Worm (Caenorhabditis elegans) whole organism, L1 larva: Measurements from ENCODE around the gene F28D1.6.
A peak's percentile ranks its signal among the peaks of the same experiment; 100 is the strongest.

ENCODE experiments used
- C04F5.9 ChIP-seq: sonication (generic microtip); optimal IDR thresholded peaks from 2 replicates; lab custom pipeline; 2016; ENCODE audit warnings: missing genetic modification characterization, missing compliant biosample characterization
- aly-2 ChIP-seq: fragments of 150-350 bp; optimal IDR thresholded peaks from 2 replicates; lab custom pipeline; 2014; ENCODE audit warnings: missing biosample characterization, missing genetic modification characterization
- blmp-1 ChIP-seq: fragments of 150-350 bp; optimal IDR thresholded peaks from 2 replicates; lab custom pipeline; 2014; ENCODE audit warnings: missing biosample characterization, missing genetic modification characterization
- ceh-8 ChIP-seq: fragments of 200-800 bp; sonication (Bioruptor generic); optimal IDR thresholded peaks from 2 replicates; lab custom pipeline; 2018; ENCODE audit warnings: mild to moderate bottlenecking, missing genetic modification characterization, moderate library complexity, missing compliant biosample characterization
- ceh-88 ChIP-seq: fragments of 200-800 bp; sonication (Bioruptor generic); IDR thresholded peaks from 2 replicates; pipeline ENCODE4 v1.3.6; 2022; ENCODE audit warnings: missing genetic modification characterization, missing compliant biosample characterization
- dpl-1 ChIP-seq, 3 experiments: fragments of 150-350 bp in 2 of 3; sonication (generic microtip) in 1 of 3; optimal IDR thresholded peaks; 2 replicates each; lab custom pipeline; 2014 to 2017; ENCODE audit warnings: missing biosample characterization in 3 of 3, missing genetic modification characterization in 3 of 3, missing genetic modification reagents in 3 of 3
- efl-1 ChIP-seq, 4 experiments: fragments of 150-350 bp; optimal IDR thresholded peaks in 3 of 4; peaks in 1 of 4; 1 replicate in 1 of 4; 2 replicates in 3 of 4; lab custom pipeline; 2014; ENCODE audit warnings: missing biosample characterization in 2 of 4, missing genetic modification characterization in 2 of 4, missing genetic modification reagents in 2 of 4
- efl-3 ChIP-seq: fragments of 200-800 bp; sonication (Bioruptor generic); optimal IDR thresholded peaks from 2 replicates; lab custom pipeline; 2018; ENCODE audit warnings: mild to moderate bottlenecking, missing genetic modification characterization, missing compliant biosample characterization
- egl-13 ChIP-seq: sonication (generic microtip); optimal IDR thresholded peaks from 2 replicates; lab custom pipeline; 2016; ENCODE audit warnings: missing genotype, missing genetic modification reagents, missing genetic modification characterization, missing compliant biosample characterization
- ets-5 ChIP-seq: fragments of 200-800 bp; sonication (Bioruptor generic); IDR thresholded peaks from 2 replicates; pipeline ENCODE4 v1.3.6; 2022; ENCODE audit warnings: missing genetic modification characterization, missing compliant biosample characterization
- fkh-10 ChIP-seq: sonication (generic microtip); optimal IDR thresholded peaks from 2 replicates; lab custom pipeline; 2017; ENCODE audit warnings: missing biosample characterization, missing genetic modification reagents, missing genetic modification characterization
- fos-1 ChIP-seq: fragments of 150-350 bp; optimal IDR thresholded peaks from 2 replicates; lab custom pipeline; 2014; ENCODE audit warnings: missing biosample characterization, missing genetic modification characterization
- grh-1 ChIP-seq: fragments of 200-800 bp; sonication (Bioruptor generic); IDR thresholded peaks from 2 replicates; pipeline ENCODE4 v1.3.6; 2022; ENCODE audit warnings: missing genetic modification reagents, missing genetic modification characterization, missing compliant biosample characterization
- hlh-17 ChIP-seq: fragments of 200-800 bp; sonication (Bioruptor generic); optimal IDR thresholded peaks from 2 replicates; lab custom pipeline; 2018; ENCODE audit warnings: missing genetic modification characterization, mild to moderate bottlenecking, missing compliant biosample characterization, moderate library complexity, borderline replicate concordance
- hlh-4 ChIP-seq: sonication (generic microtip); optimal IDR thresholded peaks from 2 replicates; lab custom pipeline; 2016; ENCODE audit warnings: mild to moderate bottlenecking, missing genetic modification characterization, missing compliant biosample characterization
- hpl-2 ChIP-seq: fragments of 150-350 bp; optimal IDR thresholded peaks from 2 replicates; lab custom pipeline; 2014; ENCODE audit warnings: missing biosample characterization, missing genetic modification reagents, missing genetic modification characterization
- irx-1 ChIP-seq: sonication (generic microtip); optimal IDR thresholded peaks from 2 replicates; lab custom pipeline; 2016; ENCODE audit warnings: missing genetic modification characterization, missing compliant biosample characterization
- lin-14 ChIP-seq: fragments of 200-800 bp; sonication (Bioruptor generic); optimal IDR thresholded peaks from 2 replicates; lab custom pipeline; 2018; ENCODE audit warnings: mild to moderate bottlenecking, missing genetic modification characterization, moderate library complexity, missing compliant biosample characterization
- lin-15B ChIP-seq: fragments of 150-350 bp; sonication (generic microtip); optimal IDR thresholded peaks from 3 replicates; lab custom pipeline; 2014; ENCODE audit warnings: missing biosample characterization, missing genetic modification characterization
- lin-35 ChIP-seq, 2 experiments: fragments of 150-350 bp; optimal IDR thresholded peaks; 2 replicates each; lab custom pipeline; 2014; ENCODE audit warnings: missing biosample characterization in 2 of 2, missing genetic modification characterization in 2 of 2, missing genetic modification reagents in 2 of 2
- lsy-2 ChIP-seq, 2 experiments: fragments of 150-350 bp; optimal IDR thresholded peaks; 2 replicates each; lab custom pipeline; 2014; ENCODE audit warnings: missing biosample characterization in 2 of 2, missing genetic modification characterization in 2 of 2
- mab-9 ChIP-seq: fragments of 200-800 bp; sonication (Bioruptor generic); IDR thresholded peaks from 2 replicates; pipeline ENCODE4 v1.3.6; 2022; ENCODE audit warnings: missing genetic modification reagents, missing genetic modification characterization, missing compliant biosample characterization
- mef-2 ChIP-seq: fragments of 150-350 bp; optimal IDR thresholded peaks from 2 replicates; lab custom pipeline; 2014; ENCODE audit warnings: missing biosample characterization, missing genetic modification characterization
- nhr-11 ChIP-seq: fragments of 150-350 bp; optimal IDR thresholded peaks from 2 replicates; lab custom pipeline; 2014; ENCODE audit warnings: missing biosample characterization, missing genetic modification characterization
- nhr-28 ChIP-seq: fragments of 150-350 bp; optimal IDR thresholded peaks from 2 replicates; lab custom pipeline; 2014; ENCODE audit warnings: missing biosample characterization, missing genetic modification characterization
- nhr-47 ChIP-seq: sonication (generic microtip); optimal IDR thresholded peaks from 2 replicates; lab custom pipeline; 2016; ENCODE audit warnings: mild to moderate bottlenecking, missing genetic modification characterization, moderate library complexity, missing compliant biosample characterization
- nhr-71 ChIP-seq: sonication (generic microtip); optimal IDR thresholded peaks from 2 replicates; lab custom pipeline; 2016; ENCODE audit warnings: mild to moderate bottlenecking, missing genetic modification characterization, moderate library complexity, missing compliant biosample characterization
- nhr-77 ChIP-seq: fragments of 150-350 bp; optimal IDR thresholded peaks from 2 replicates; lab custom pipeline; 2014; ENCODE audit warnings: missing biosample characterization, missing genetic modification characterization
- nhr-85 ChIP-seq: sonication (generic microtip); peaks from one replicate; lab custom pipeline; 2016; ENCODE audit warnings: missing genetic modification characterization, inconsistent platforms, missing compliant biosample characterization
- nhr-90 ChIP-seq: sonication (generic microtip); optimal IDR thresholded peaks from 2 replicates; lab custom pipeline; 2016; ENCODE audit warnings: mild to moderate bottlenecking, missing genetic modification characterization, missing compliant biosample characterization; ENCODE audit not compliant: poor library complexity
- rnt-1 ChIP-seq: sonication (generic microtip); optimal IDR thresholded peaks from 2 replicates; lab custom pipeline; 2016; ENCODE audit warnings: mild to moderate bottlenecking, missing genetic modification characterization, moderate library complexity, missing compliant biosample characterization
- snu-23 ChIP-seq: sonication (generic microtip); optimal IDR thresholded peaks from 2 replicates; lab custom pipeline; 2016; ENCODE audit warnings: missing genetic modification characterization, missing compliant biosample characterization
- unc-30 ChIP-seq: sonication (generic microtip); optimal IDR thresholded peaks from 2 replicates; lab custom pipeline; 2017; ENCODE audit warnings: missing biosample characterization, missing genetic modification characterization
- unc-86 ChIP-seq: sonication (generic microtip); optimal IDR thresholded peaks from 2 replicates; lab custom pipeline; 2016; ENCODE audit warnings: missing genetic modification characterization, missing compliant biosample characterization
- ztf-11 ChIP-seq, 2 experiments: sonication (generic microtip); optimal IDR thresholded peaks; 2 replicates each; lab custom pipeline; 2016 to 2017; ENCODE audit warnings: missing genetic modification characterization in 2 of 2, missing biosample characterization in 1 of 2, missing compliant biosample characterization in 1 of 2
- ztf-4 ChIP-seq: fragments of 150-350 bp; optimal IDR thresholded peaks from 2 replicates; lab custom pipeline; 2014; ENCODE audit warnings: missing biosample characterization, missing genetic modification characterization

Gene F28D1.6

DNA sequence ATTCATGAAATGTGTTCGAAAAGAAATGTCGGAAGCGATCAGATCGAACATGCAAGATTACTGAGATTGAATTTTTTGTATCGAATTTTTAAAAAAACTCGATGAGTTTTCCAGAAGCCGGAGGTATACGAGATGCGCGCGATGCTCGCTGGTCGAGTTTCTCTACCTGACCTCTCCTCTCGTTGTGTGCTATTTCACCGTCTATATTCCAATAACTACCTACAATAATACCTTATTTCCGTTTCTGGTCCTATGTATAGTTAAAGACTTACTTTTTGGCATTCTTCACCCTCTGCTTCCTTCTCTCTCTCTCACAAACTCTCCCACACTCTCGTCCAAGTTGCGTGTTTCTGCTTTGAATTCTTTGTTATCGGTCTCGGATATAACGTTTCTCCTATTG, 13.6 kb downstream of the F28D1.6 start:
- TF ChIP-seq snu-23 (GFP tag; lab: Kevin White, UChicago) (no peak), aly-2 (no peak), ztf-11 (tag; optimal IDR thresholded peaks at IDR 0.05; lab: Kevin White, UChicago) (no peak), ceh-8 (no peak), nhr-85 (tag; lab: Kevin White, UChicago) (no peak), mab-9 (GFP tag; lab: Robert Waterston, UW) (no peak), efl-1 (optimal IDR thresholded peaks at IDR 0.05; lab: Kevin White, UChicago) (no peak), efl-1 (GFP tag; optimal IDR thresholded peaks at IDR 0.05 in 1 of 2; lab: Kevin White, UChicago) (no peak), nhr-28 (no peak), rnt-1 (no peak), fkh-10 (no peak), nhr-11 (no peak), nhr-71 (tag; lab: Kevin White, UChicago) (no peak), egl-13 (no peak), unc-30 (tag; lab: Kevin White, UChicago) (no peak)
- TF ChIP-seq, all 84 proteins: peak for 0

DNA sequence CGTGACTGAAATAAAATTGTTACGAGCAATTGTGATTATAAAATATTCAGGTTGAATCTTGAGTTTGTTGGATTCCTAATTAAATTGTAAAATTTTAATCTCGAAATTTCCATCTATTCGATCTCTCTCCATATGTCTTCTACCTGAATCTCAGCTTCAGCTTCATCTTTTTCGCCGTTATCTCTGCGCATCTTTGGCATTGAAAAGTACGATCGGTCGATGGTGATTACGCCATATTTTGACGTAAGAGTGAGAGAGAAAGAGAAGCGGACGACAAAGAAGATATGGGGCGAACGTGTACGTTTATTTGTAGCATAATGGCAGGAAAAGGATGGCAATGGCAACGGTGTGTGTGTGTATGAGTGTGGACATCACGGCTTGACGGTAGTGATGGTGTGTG, 18.4 kb downstream of the F28D1.6 start:
- TF ChIP-seq grh-1, result no peak
- TF ChIP-seq blmp-1 (tag; lab: Kevin White, UChicago), result peak; percentile 11

- TF ChIP-seq efl-1 (optimal IDR thresholded peaks at IDR 0.05; lab: Kevin White, UChicago), result no peak
- TF ChIP-seq efl-1 (GFP tag; optimal IDR thresholded peaks at IDR 0.05 in 1 of 2; lab: Kevin White, UChicago), result peak in 1 of 2 experiments; percentile 90
- no peak for TF ChIP-seq efl-3 (GFP tag; lab: Kevin White, UChicago)
- peak; percentile 15 for TF ChIP-seq lin-14 (GFP tag; lab: Kevin White, UChicago)
Measured at ce11 chrIV:12364964-12365363, 20.0 kb downstream of the F28D1.6 start.

DNA sequence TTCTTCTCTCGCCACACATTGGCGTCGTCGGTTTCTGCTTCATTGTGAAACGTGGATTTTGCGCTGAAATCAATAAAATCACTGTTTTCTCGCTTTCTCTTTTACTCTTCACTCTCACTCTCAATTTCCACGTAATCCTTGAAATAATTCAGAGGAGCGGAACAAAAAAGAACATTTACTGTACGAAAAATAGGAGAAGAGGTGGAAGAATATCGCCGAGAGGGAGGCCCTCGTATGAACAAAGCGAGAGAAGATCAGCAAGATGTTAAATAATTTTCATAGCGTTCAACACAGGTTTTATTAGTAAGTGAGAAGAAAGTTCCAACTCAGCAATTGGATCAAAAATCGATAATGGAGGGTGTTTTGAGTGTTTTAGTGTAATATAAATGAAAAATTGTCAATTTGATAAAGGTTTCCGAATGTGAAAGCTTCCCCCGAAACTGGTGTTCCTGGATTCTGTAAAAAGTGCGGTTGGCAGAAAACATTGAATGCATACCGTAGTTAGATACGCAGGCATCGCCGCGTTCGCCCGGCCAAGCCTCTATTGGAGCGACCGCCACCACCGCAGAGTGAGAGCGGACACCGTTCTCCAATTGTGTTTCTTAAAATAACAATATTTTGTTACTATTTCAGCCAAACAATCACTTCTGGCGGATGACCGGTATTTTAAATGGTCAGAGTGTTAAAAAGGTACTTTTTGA, 23.4 kb downstream of the F28D1.6 start, which contains the start of the genes ccr-4 and ZC518.8:
Gene ccr-4, plus strand, starts transcription at position 151 of the 701 bp plus-strand sequence.
Gene ZC518.8, minus strand, starts transcription at position 517 of the 701 bp plus-strand sequence.
- no peak for TF ChIP-seq nhr-28
- TF ChIP-seq ceh-88 (GFP tag; lab: Robert Waterston, UW), result no peak
- no peak for TF ChIP-seq efl-3 (GFP tag; lab: Kevin White, UChicago)
- TF ChIP-seq ets-5, result no peak
- TF ChIP-seq hpl-2 (GFP tag; lab: Kevin White, UChicago), result no peak
- no peak for TF ChIP-seq nhr-47
- no peak for TF ChIP-seq mab-9 (GFP tag; lab: Robert Waterston, UW)
- TF ChIP-seq nhr-77 (tag; lab: Kevin White, UChicago), result no peak
- no peak for TF ChIP-seq lin-35 (GFP tag; optimal IDR thresholded peaks at IDR 0.05; lab: Kevin White, UChicago)
- TF ChIP-seq dpl-1 (GFP tag; optimal IDR thresholded peaks at IDR 0.05; lab: Kevin White, UChicago), result peak in 1 of 3 experiments; percentile 9
- peak; percentile 22 for TF ChIP-seq blmp-1 (tag; lab: Kevin White, UChicago)
- TF ChIP-seq ztf-4 (tag; lab: Kevin White, UChicago), result no peak
- TF ChIP-seq irx-1, result no peak
- TF ChIP-seq hlh-4 (tag; lab: Kevin White, UChicago), result no peak
- TF ChIP-seq snu-23 (GFP tag; lab: Kevin White, UChicago), result no peak
- no peak for TF ChIP-seq lin-15B (tag; lab: Kevin White, UChicago)
- TF ChIP-seq mef-2 (tag; lab: Kevin White, UChicago), result no peak
- peak; percentile 33 to 87 for TF ChIP-seq lsy-2 (tag; optimal IDR thresholded peaks at IDR 0.05; lab: Kevin White, UChicago)
- no peak for TF ChIP-seq nhr-90 (tag; lab: Kevin White, UChicago)
- TF ChIP-seq C04F5.9 (tag; lab: Kevin White, UChicago), result no peak
- no peak for TF ChIP-seq fos-1 (tag; lab: Kevin White, UChicago)
- no peak for TF ChIP-seq hlh-17 (GFP tag; lab: Kevin White, UChicago)
- TF ChIP-seq grh-1, result no peak
- no peak for TF ChIP-seq unc-86 (tag; lab: Kevin White, UChicago)
